Worm (Caenorhabditis elegans): ENCODE data around the gene F53B2.8.

ce11 chrIV:12531464-12531863 lies 4.3 kb upstream of the F53B2.8 start:
- TF ChIP-seq snpc-4 (tag; optimal IDR thresholded peaks at IDR 0.05), result no peak
- no peak for TF ChIP-seq nhr-237 (tag; optimal IDR thresholded peaks at IDR 0.05)
- TF ChIP-seq zip-8 (tag; optimal IDR thresholded peaks at IDR 0.05), result no peak
- no peak for TF ChIP-seq blmp-1 (tag; optimal IDR thresholded peaks at IDR 0.05)
- TF ChIP-seq ces-1 (GFP tag; optimal IDR thresholded peaks at IDR 0.05), result no peak
- no peak for TF ChIP-seq lsy-2 (tag; optimal IDR thresholded peaks at IDR 0.05)
- no peak for TF ChIP-seq sptf-1 (tag; optimal IDR thresholded peaks at IDR 0.05)
- no peak for TF ChIP-seq nhr-76 (tag; optimal IDR thresholded peaks at IDR 0.05)
- no peak for TF ChIP-seq pha-4 (tag; optimal IDR thresholded peaks at IDR 0.05)
- no peak for TF ChIP-seq nhr-12 (tag; optimal IDR thresholded peaks at IDR 0.05)
- TF ChIP-seq unc-62 (GFP tag; optimal IDR thresholded peaks at IDR 0.05), result no peak
- no peak for TF ChIP-seq unc-39 (tag; optimal IDR thresholded peaks at IDR 0.05)
- TF ChIP-seq nhr-28 (tag; optimal IDR thresholded peaks at IDR 0.05), result no peak

Data from whole organism, mixed stage, embryonic.